Fruit fly (Drosophila melanogaster) whole organism, embryonic: ENCODE data around the gene yellow-e.

Source experiments
- ATbp ChIP-seq: fragments of 200-800 bp; sonication (Bioruptor generic); optimal IDR thresholded peaks from 2 replicates; lab custom pipeline; 2017; ENCODE audit warnings: missing biosample characterization, mild to moderate bottlenecking, missing genetic modification characterization, missing genetic modification reagents
- Atf3 ChIP-seq: fragments of 200-800 bp; sonication (Bioruptor generic); optimal IDR thresholded peaks from 3 replicates; lab custom pipeline; 2016; ENCODE audit warnings: missing biosample characterization, missing genetic modification characterization
- BEAF-32 ChIP-seq: fragments of 200-800 bp; sonication (Bioruptor generic); optimal IDR thresholded peaks from 3 replicates; lab custom pipeline; 2017; ENCODE audit warnings: missing biosample characterization, missing genetic modification characterization, mild to moderate bottlenecking, moderate library complexity, missing genetic modification reagents
- CG10431 ChIP-seq: fragments of 200-800 bp; sonication (Bioruptor generic); optimal IDR thresholded peaks from 3 replicates; lab custom pipeline; 2018; ENCODE audit warnings: missing biosample characterization, mild to moderate bottlenecking, missing genetic modification characterization
- CG12219 ChIP-seq: fragments of 200-800 bp; sonication (Bioruptor generic); optimal IDR thresholded peaks from 3 replicates; lab custom pipeline; 2018; ENCODE audit warnings: missing biosample characterization, mild to moderate bottlenecking, missing genetic modification characterization
- CG13123 ChIP-seq: fragments of 200-800 bp; sonication (Bioruptor generic); optimal IDR thresholded peaks from 2 replicates; lab custom pipeline; 2016; ENCODE audit warnings: missing biosample characterization, missing genetic modification characterization
- CG13424 ChIP-seq: fragments of 200-800 bp; sonication (Bioruptor generic); optimal IDR thresholded peaks from 2 replicates; lab custom pipeline; 2019; ENCODE audit warnings: missing biosample characterization, mild to moderate bottlenecking, missing genetic modification characterization, moderate library complexity
- CG15514 ChIP-seq: fragments of 200-800 bp; sonication (Bioruptor generic); optimal IDR thresholded peaks from 3 replicates; lab custom pipeline; 2017; ENCODE audit warnings: missing biosample characterization, missing genetic modification characterization, mild to moderate bottlenecking, moderate library complexity, missing genetic modification reagents
- CG15601 ChIP-seq: fragments of 200-800 bp; sonication (Bioruptor generic); optimal IDR thresholded peaks from 3 replicates; lab custom pipeline; 2019; ENCODE audit warnings: missing biosample characterization, mild to moderate bottlenecking, missing genetic modification characterization, moderate library complexity
- CG16813 ChIP-seq: fragments of 200-800 bp; sonication (Bioruptor generic); IDR thresholded peaks from 3 replicates; pipeline ENCODE4 v1.3.6; 2022; ENCODE audit warnings: missing biosample characterization, missing genetic modification characterization; ENCODE audit not compliant: partially characterized antibody
- CG33557 ChIP-seq: fragments of 200-800 bp; sonication (Bioruptor generic); optimal IDR thresholded peaks from 2 replicates; lab custom pipeline; 2019; ENCODE audit warnings: missing biosample characterization, mild to moderate bottlenecking, missing genetic modification characterization, moderate library complexity
- CG3726 ChIP-seq: fragments of 200-800 bp; sonication (Bioruptor generic); IDR thresholded peaks from 3 replicates; pipeline ENCODE4, ENCODE4 v1.3.6; 2022; ENCODE audit warnings: missing biosample characterization, missing genetic modification characterization
- CG3838 ChIP-seq: fragments of 200-800 bp; sonication (Bioruptor generic); optimal IDR thresholded peaks from 3 replicates; lab custom pipeline; 2016; ENCODE audit warnings: missing biosample characterization, missing genetic modification characterization
- CG3995 ChIP-seq: fragments of 200-800 bp; sonication (Bioruptor generic); optimal IDR thresholded peaks from 3 replicates; lab custom pipeline; 2016; ENCODE audit warnings: missing biosample characterization, missing genetic modification characterization
- CG8089 ChIP-seq: fragments of 200-800 bp; sonication (Bioruptor generic); optimal IDR thresholded peaks from 3 replicates; lab custom pipeline; 2016; ENCODE audit warnings: missing biosample characterization, missing genetic modification characterization
- CG8388 ChIP-seq: fragments of 200-800 bp; sonication (Bioruptor generic); optimal IDR thresholded peaks from 2 replicates; lab custom pipeline; 2019; ENCODE audit warnings: missing biosample characterization, mild to moderate bottlenecking, missing genetic modification characterization, moderate library complexity
- CG9876 ChIP-seq: fragments of 200-800 bp; sonication (Bioruptor generic); optimal IDR thresholded peaks from 2 replicates; lab custom pipeline; 2016; ENCODE audit warnings: missing biosample characterization, missing genetic modification characterization
- CG9932 ChIP-seq: fragments of 200-800 bp; sonication (Bioruptor generic); IDR thresholded peaks from 2 replicates; pipeline ENCODE4 v1.3.6; 2022; ENCODE audit warnings: missing biosample characterization, missing genetic modification characterization
- CTCF ChIP-seq: fragments of 200-800 bp; sonication (Bioruptor generic); optimal IDR thresholded peaks from 2 replicates; lab custom pipeline; 2017; ENCODE audit warnings: missing biosample characterization, mild to moderate bottlenecking, missing genetic modification characterization, moderate library complexity
- Dbx ChIP-seq: fragments of 200-800 bp; sonication (Bioruptor generic); IDR thresholded peaks from 3 replicates; pipeline ENCODE4 v1.3.6; 2022; ENCODE audit warnings: missing biosample characterization, missing genetic modification characterization
- Deaf1 ChIP-seq: fragments of 200-800 bp; optimal IDR thresholded peaks from 3 replicates; lab custom pipeline; 2019; ENCODE audit warnings: missing biosample characterization, mild to moderate bottlenecking, missing genetic modification characterization, moderate library complexity
- Doc2 ChIP-seq: fragments of 200-800 bp; sonication (Bioruptor generic); IDR thresholded peaks from 2 replicates; pipeline ENCODE4 v1.3.6; 2022; ENCODE audit warnings: missing biosample characterization, missing genetic modification characterization
- Fer3 ChIP-seq: fragments of 200-800 bp; sonication (Bioruptor generic); optimal IDR thresholded peaks from 2 replicates; lab custom pipeline; 2018; ENCODE audit warnings: missing biosample characterization, mild to moderate bottlenecking, missing genetic modification characterization, moderate library complexity
- HLH4C ChIP-seq: fragments of 200-800 bp; sonication (Bioruptor generic); IDR thresholded peaks from 3 replicates; pipeline ENCODE4 v1.3.6; 2022; ENCODE audit warnings: missing biosample characterization, missing genetic modification characterization; ENCODE audit not compliant: partially characterized antibody
- Jarid2 ChIP-seq: fragments of 200-800 bp; sonication (Bioruptor generic); optimal IDR thresholded peaks from 3 replicates; lab custom pipeline; 2017; ENCODE audit warnings: mild to moderate bottlenecking, missing biosample characterization, missing genetic modification reagents, missing genetic modification characterization
- Kr ChIP-seq: fragments of 200-800 bp; sonication (Bioruptor generic); optimal IDR thresholded peaks from 2 replicates; lab custom pipeline; 2017; ENCODE audit warnings: missing biosample characterization, mild to moderate bottlenecking, missing genetic modification characterization
- Max ChIP-seq: fragments of 200-800 bp; sonication (Bioruptor generic); optimal IDR thresholded peaks from 2 replicates; lab custom pipeline; 2016; ENCODE audit warnings: missing biosample characterization, mild to moderate bottlenecking, missing genetic modification characterization
- Spps ChIP-seq: fragments of 200-800 bp; sonication (Bioruptor generic); optimal IDR thresholded peaks from 2 replicates; lab custom pipeline; 2018; ENCODE audit warnings: missing biosample characterization, mild to moderate bottlenecking, missing genetic modification characterization
- cas ChIP-seq: fragments of 200-800 bp; sonication (Bioruptor generic); IDR thresholded peaks from 2 replicates; pipeline ENCODE4 v1.3.6; 2022; ENCODE audit warnings: missing biosample characterization, missing genetic modification characterization
- cato ChIP-seq: fragments of 200-800 bp; sonication (Bioruptor generic); optimal IDR thresholded peaks from 2 replicates; lab custom pipeline; 2016; ENCODE audit warnings: missing biosample characterization, missing genetic modification characterization, borderline replicate concordance
- chinmo ChIP-seq: fragments of 200-800 bp; sonication (Bioruptor generic); IDR thresholded peaks from 4 replicates; pipeline ENCODE4 v1.3.6; 2022; ENCODE audit warnings: missing biosample characterization, missing genetic modification characterization; ENCODE audit not compliant: partially characterized antibody
- crp ChIP-seq, 2 experiments: fragments of 200-800 bp; sonication (Bioruptor generic); optimal IDR thresholded peaks; 2 replicates in 1 of 2; 3 replicates in 1 of 2; lab custom pipeline; 2017; ENCODE audit warnings: missing biosample characterization in 2 of 2, missing genetic modification characterization in 2 of 2, mild to moderate bottlenecking in 1 of 2, moderate library complexity in 1 of 2
- disco-r ChIP-seq: fragments of 200-800 bp; sonication (Bioruptor generic); optimal IDR thresholded peaks from 2 replicates; lab custom pipeline; 2016; ENCODE audit warnings: missing biosample characterization, missing genetic modification characterization
- dmrt11E ChIP-seq: fragments of 200-800 bp; sonication (Bioruptor generic); optimal IDR thresholded peaks from 3 replicates; lab custom pipeline; 2018; ENCODE audit warnings: missing biosample characterization, mild to moderate bottlenecking, missing genetic modification characterization, moderate library complexity
- exex ChIP-seq: fragments of 200-800 bp; sonication (Bioruptor generic); optimal IDR thresholded peaks from 4 replicates; lab custom pipeline; 2018; ENCODE audit warnings: missing biosample characterization, mild to moderate bottlenecking, missing genetic modification characterization, moderate library complexity
- gcm2 ChIP-seq: fragments of 200-800 bp; sonication (Bioruptor generic); optimal IDR thresholded peaks from 2 replicates; lab custom pipeline; 2016; ENCODE audit warnings: missing biosample characterization, missing genetic modification characterization
- lola ChIP-seq, 3 experiments: fragments of >200 bp in 2 of 3; fragments of 200-800 bp in 1 of 3; sonication (Bioruptor generic) in 1 of 3; optimal IDR thresholded peaks; 2 replicates each; lab custom pipeline; 2017 to 2019; ENCODE audit warnings: missing biosample characterization in 3 of 3, missing genetic modification characterization in 3 of 3, mild to moderate bottlenecking in 1 of 3, moderate library complexity in 1 of 3
- mam ChIP-seq: fragments of 200-800 bp; sonication (Bioruptor generic); optimal IDR thresholded peaks from 3 replicates; lab custom pipeline; 2016; ENCODE audit warnings: missing biosample characterization, missing genetic modification characterization
- otp ChIP-seq: fragments of 200-800 bp; sonication (Bioruptor generic); IDR thresholded peaks from 3 replicates; pipeline ENCODE4, ENCODE4 v1.3.6; 2022; ENCODE audit warnings: missing biosample characterization, missing genetic modification characterization
- pan ChIP-seq, 4 experiments: fragments of >200 bp in 3 of 4; fragments of 200-800 bp in 1 of 4; sonication (Bioruptor generic) in 1 of 4; optimal IDR thresholded peaks in 3 of 4; IDR thresholded peaks in 1 of 4; 2 replicates each; pipeline versions ENCODE4 v1.3.6 to Lab custom; 2017 to 2022; ENCODE audit warnings: missing biosample characterization in 2 of 4, missing genetic modification characterization in 2 of 4, mixed read lengths in 1 of 4
- ro ChIP-seq: fragments of 200-800 bp; sonication (Bioruptor generic); IDR thresholded peaks from 2 replicates; pipeline ENCODE4 v1.3.6; 2022; ENCODE audit warnings: missing biosample characterization, missing genetic modification characterization
- run ChIP-seq: fragments of 200-800 bp; sonication (Bioruptor generic); optimal IDR thresholded peaks from 3 replicates; lab custom pipeline; 2018; ENCODE audit warnings: missing biosample characterization, mild to moderate bottlenecking, missing genetic modification characterization
- shn ChIP-seq: fragments of 200-800 bp; sonication (Bioruptor generic); optimal IDR thresholded peaks from 3 replicates; lab custom pipeline; 2016; ENCODE audit warnings: missing biosample characterization, missing genetic modification characterization
- sima ChIP-seq: fragments of 200-800 bp; sonication (Bioruptor generic); optimal IDR thresholded peaks from 2 replicates; lab custom pipeline; 2016; ENCODE audit warnings: missing biosample characterization, missing genetic modification characterization
- so ChIP-seq: fragments of 200-800 bp; sonication (Bioruptor generic); IDR thresholded peaks from 3 replicates; pipeline ENCODE4 v1.3.6; 2022; ENCODE audit warnings: missing biosample characterization, missing genetic modification characterization
- sug ChIP-seq: fragments of 200-800 bp; optimal IDR thresholded peaks from 2 replicates; lab custom pipeline; 2019; ENCODE audit warnings: missing biosample characterization, mild to moderate bottlenecking, missing genetic modification characterization, moderate library complexity
- tap ChIP-seq: fragments of 200-800 bp; optimal IDR thresholded peaks from 3 replicates; lab custom pipeline; 2019; ENCODE audit warnings: missing biosample characterization, mild to moderate bottlenecking, missing genetic modification characterization, moderate library complexity
- tna ChIP-seq: fragments of 200-800 bp; sonication (Bioruptor generic); IDR thresholded peaks from 2 replicates; pipeline ENCODE4 v1.3.6; 2022; ENCODE audit warnings: missing biosample characterization, missing genetic modification characterization; ENCODE audit not compliant: partially characterized antibody
- zfh1 ChIP-seq: fragments of 200-800 bp; sonication (Bioruptor generic); IDR thresholded peaks from 3 replicates; pipeline ENCODE4 v1.3.6; 2022; ENCODE audit warnings: missing biosample characterization, missing genetic modification characterization

yellow-e gene

DNA sequence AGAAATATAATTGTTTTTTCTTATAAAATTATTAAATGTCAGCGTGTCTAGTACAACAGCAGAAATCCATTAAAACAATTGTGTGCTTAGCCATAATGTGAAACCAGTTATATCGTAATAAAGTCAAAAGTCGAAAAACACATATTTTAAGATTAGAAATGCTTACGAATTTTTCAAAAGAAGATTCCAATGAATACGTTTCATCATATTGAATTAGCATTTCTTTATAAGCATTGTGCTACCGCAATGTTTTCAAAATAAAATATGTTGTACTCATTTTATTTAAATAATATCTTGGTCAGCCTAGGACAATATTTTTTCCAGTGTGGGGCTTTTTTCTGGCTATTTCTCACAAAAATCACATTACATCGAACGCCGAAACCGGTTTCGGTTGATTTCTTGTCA is 37.8 kb upstream of the yellow-e start (continued):
- TF ChIP-seq Atf3 (peak; percentile 45), sima (GFP tag; lab: Kevin White, UChicago) (peak; percentile 14), CG8089 (peak; percentile 3), CG8388 (peak; percentile 67), CG33557 (GFP tag; lab: Kevin White, UChicago) (peak; percentile 52), run (tag; lab: Kevin White, UChicago) (peak; percentile 54), Doc2 (GFP tag; lab: Robert Waterston, UW) (no peak), CG3995 (GFP tag; lab: Kevin White, UChicago) (peak; percentile 34), HLH4C (GFP tag; lab: Robert Waterston, UW) (no peak), Spps (tag; lab: Kevin White, UChicago) (peak; percentile 63), Dbx (GFP tag; lab: Robert Waterston, UW) (peak; percentile 68), CG13424 (tag; lab: Kevin White, UChicago) (peak; percentile 85), tap (tag; lab: Kevin White, UChicago) (peak; percentile 66), chinmo (no peak), cato (GFP tag; lab: Kevin White, UChicago) (peak; percentile 53), CG15514 (GFP tag; lab: Kevin White, UChicago) (peak; percentile 36), Max (GFP tag; lab: Kevin White, UChicago) (peak; percentile 74), CG10431 (GFP tag; lab: Kevin White, UChicago) (no peak), gcm2 (peak; percentile 22), BEAF-32 (GFP tag; lab: Kevin White, UChicago) (no peak), disco-r (peak; percentile 52), zfh1 (GFP tag; lab: Robert Waterston, UW) (peak; percentile 35; the same call in 1 of the 3 replicates), CG16813 (no peak), Deaf1 (tag; lab: Kevin White, UChicago) (peak; percentile 61), otp (GFP tag; lab: Robert Waterston, UW) (peak; percentile 18; the same call in 1 of the 3 replicates), CG3838 (GFP tag; lab: Kevin White, UChicago) (peak; percentile 1), ATbp (GFP tag; lab: Kevin White, UChicago) (peak; percentile 63), tna (no peak), ro (GFP tag; lab: Robert Waterston, UW) (no peak), dmrt11E (tag; lab: Kevin White, UChicago) (peak; percentile 75), mam (GFP tag; lab: Kevin White, UChicago) (peak; percentile 68), sug (peak; percentile 66), lola (GFP tag; optimal IDR thresholded peaks at IDR 0.05; lab: Kevin White, UChicago) (peak in 1 of 3 experiments; percentile 86), CG15601 (tag; lab: Kevin White, UChicago) (peak; percentile 77), CG12219 (GFP tag; lab: Kevin White, UChicago) (peak; percentile 51), CG3726 (GFP tag; lab: Robert Waterston, UW) (0 out of 3 replicates have a peak, but pooled peaks have one; percentile 27), exex (peak; percentile 20), so (GFP tag; lab: Robert Waterston, UW) (peak; percentile 44; the same call in 1 of the 3 replicates), CG13123 (GFP tag; lab: Kevin White, UChicago) (peak; percentile 10), CTCF (peak; percentile 19), CG9932 (GFP tag; lab: Robert Waterston, UW) (peak; percentile 70), shn (GFP tag; lab: Kevin White, UChicago) (peak; percentile 37), pan (optimal IDR thresholded peaks at IDR 0.05; lab: Kevin White, UChicago) (no peak), pan (GFP tag; optimal IDR thresholded peaks at IDR 0.05 in 1 of 2, IDR thresholded peaks at IDR 0.05 in 1 of 2) (peak in 1 of 2 experiments; percentile 62), CG9876 (GFP tag; lab: Kevin White, UChicago) (no peak), Kr (GFP tag; lab: Kevin White, UChicago) (no peak), Fer3 (tag; lab: Kevin White, UChicago) (peak; percentile 70), Jarid2 (GFP tag; lab: Kevin White, UChicago) (peak; percentile 35), crp (GFP tag; optimal IDR thresholded peaks at IDR 0.05; lab: Kevin White, UChicago) (peak in 1 of 2 experiments; percentile 39), cas (GFP tag; lab: Robert Waterston, UW) (no peak)
